Fruit fly (Drosophila melanogaster) ovary, adult (tissue): Measurements from ENCODE around the gene Sfp33A2.

Experiments used
- CG17801 ChIP-seq: fragments of 200-800 bp; optimal IDR thresholded peaks from 2 replicates; lab custom pipeline; 2019; ENCODE audit warnings: missing biosample characterization, mild to moderate bottlenecking, missing genetic modification characterization, moderate library complexity; ENCODE audit not compliant: partially characterized antibody

Gene Sfp33A2

DNA sequence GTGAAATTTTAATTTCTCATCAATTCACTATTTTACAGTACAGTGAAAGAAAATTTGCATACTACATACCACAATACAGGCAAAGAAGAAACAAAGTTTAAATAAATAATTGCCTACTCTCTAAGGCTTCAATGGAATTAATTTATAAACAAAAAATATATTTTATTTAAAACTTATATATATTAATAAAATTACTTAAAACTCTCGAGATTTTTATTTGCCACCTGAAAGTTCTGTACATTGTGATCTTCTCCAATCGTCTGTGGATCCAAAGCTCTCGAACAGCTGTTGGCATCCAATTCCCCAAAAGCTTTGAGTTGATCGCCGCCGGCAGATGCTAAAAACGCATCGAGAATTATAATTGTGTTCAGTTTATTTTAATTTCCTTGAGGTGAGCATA, 12.1 kb downstream of the Sfp33A2 start, which contains the start of gene Mal-B2:
TSS of gene Mal-B2 (plus strand) at position 301 of the 400 bp plus-strand sequence.
- no peak for TF ChIP-seq CG17801 (GFP tag; lab: Kevin White, UChicago)

DNA sequence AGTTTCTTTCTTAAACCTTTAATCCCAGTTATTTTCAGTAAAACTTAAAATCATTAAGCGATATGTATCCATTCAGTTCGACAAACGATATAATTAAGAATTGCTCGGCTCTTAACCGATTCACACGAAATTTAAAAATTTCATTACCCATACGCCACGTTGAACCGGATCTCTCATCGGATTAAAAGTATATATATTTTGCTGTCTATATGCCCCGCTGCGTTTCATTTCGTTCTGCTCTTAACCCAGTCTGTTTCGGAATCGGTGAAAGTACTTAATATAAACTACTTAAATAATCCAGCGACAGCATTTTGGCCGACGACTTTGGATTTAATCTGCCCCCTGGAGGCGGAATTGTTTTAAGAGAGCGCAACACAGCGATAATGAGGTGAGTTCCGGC, 15.6 kb downstream of the Sfp33A2 start, which contains the start of gene CG42751:
TSS of gene CG42751 (plus strand) at position 301 of the 400 bp plus-strand sequence.
- no peak for TF ChIP-seq CG17801 (GFP tag; lab: Kevin White, UChicago)

DNA sequence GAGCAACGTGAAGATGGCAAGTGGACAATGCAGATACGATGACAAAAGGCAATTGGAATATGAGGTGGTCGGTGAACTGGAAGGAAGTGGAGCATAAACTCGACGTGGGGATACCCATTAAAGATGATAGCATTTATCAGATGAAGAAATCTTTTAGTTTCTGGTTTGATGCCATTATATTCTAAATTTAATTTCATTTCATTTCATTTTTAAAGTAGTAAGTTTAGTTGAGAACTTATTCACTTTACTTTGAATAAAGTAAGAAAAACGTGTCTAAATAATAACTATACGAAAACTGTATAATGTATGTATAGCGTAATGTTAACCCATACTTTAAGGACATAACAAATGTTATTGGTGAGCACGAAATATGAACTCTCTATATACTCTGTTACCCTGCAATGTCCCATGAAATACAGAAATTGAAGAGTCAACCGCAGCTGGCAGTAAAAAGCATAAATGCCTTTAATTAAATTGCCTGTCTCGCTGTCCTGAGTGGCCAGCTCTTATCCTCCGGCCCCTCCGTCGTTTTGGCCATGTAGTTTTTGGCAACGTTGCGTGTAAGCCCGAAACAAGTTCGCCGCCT, 33.4 kb downstream of the Sfp33A2 start:
- no peak for TF ChIP-seq CG17801 (GFP tag; lab: Kevin White, UChicago)

DNA sequence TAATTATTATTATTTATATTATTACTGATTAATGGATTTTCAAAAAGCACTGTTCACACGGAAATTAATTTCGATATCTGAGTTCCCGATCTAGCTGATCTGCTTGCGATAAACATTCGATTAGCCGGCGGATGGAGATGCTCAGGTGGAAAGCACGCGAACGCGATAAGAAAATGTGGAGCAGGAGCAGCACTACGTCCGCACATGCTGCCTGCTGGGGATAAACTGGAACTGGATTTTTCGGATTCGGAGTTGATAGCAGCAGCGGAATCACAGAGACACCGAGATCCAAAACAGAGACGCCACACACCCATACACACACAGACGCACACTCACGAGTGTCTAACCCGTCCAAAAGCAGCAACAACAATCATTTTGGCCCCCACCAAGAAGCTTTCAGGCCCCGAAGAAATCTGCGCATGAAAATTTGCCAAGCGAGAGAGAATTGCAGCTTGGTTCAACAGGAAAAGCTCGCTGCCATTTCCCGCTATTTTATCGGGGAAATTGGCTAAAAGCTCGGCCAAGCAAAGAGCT, 36.8 kb downstream of the Sfp33A2 start:
- TF ChIP-seq CG17801 (GFP tag; lab: Kevin White, UChicago) = no peak

DNA sequence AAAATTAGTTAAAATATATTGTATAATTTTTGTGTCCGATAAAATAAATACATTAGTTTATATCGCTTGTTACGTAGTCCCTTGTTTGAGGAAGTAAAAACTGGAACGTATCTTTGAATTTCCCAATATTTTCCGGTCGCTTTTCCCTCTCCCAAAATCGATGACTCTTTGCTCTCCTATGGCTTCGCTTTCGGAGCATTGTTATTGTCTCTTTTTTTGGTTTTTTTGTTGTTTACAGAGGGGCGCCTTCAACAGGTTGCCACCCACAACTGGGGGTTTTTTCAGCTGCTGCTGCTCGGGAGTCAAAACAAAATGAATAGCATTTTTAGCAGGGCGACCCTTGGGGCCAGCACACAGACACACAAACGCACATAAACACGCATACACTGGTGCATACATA, 37.4 kb downstream of the Sfp33A2 start:
- TF ChIP-seq CG17801 (GFP tag; lab: Kevin White, UChicago) = no peak

DNA sequence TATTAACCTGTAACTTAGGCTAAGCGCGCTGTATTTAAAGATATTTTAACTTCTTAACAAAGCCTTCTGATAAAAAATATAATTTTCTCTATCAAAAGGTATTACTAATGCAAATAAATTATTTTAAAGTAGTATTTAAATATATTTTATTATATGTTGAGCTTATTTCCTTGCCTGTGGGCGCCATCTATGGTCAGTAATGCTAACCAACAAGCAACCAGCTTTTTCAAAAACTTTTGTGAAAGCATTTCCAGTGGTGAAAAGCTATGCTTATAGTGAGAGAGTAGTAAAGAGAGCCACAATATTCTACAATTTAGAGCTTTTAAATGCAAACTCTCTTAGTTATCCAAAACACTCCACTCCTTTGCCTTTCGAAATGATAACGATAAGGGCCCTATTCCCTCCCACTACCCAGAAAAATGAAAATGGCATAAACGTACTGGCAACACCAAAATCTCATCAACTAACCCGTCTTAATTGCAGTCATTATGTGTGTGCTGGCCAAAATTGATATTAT, 41.4 kb downstream of the Sfp33A2 start:
- no peak for TF ChIP-seq CG17801 (GFP tag; lab: Kevin White, UChicago)
